Worm (Caenorhabditis elegans) whole organism, late embryonic: ENCODE results near the gene T06C10.3.

Source experiments
- ceh-14 ChIP-seq: sonication (generic microtip); optimal IDR thresholded peaks from 2 replicates; lab custom pipeline; 2016; ENCODE audit warnings: missing genotype, missing genetic modification characterization, missing compliant biosample characterization
- ceh-18 ChIP-seq: sonication (generic microtip); optimal IDR thresholded peaks from 2 replicates; lab custom pipeline; 2016; ENCODE audit warnings: missing genetic modification characterization, missing compliant biosample characterization
- ceh-24 ChIP-seq: sonication (generic microtip); optimal IDR thresholded peaks from 2 replicates; lab custom pipeline; 2016; ENCODE audit warnings: mild to moderate bottlenecking, missing genetic modification characterization, missing compliant biosample characterization
- che-1 ChIP-seq: sonication (generic microtip); optimal IDR thresholded peaks from 2 replicates; lab custom pipeline; 2016; ENCODE audit warnings: mild to moderate bottlenecking, missing genetic modification characterization, missing compliant biosample characterization
- fax-1 ChIP-seq: sonication (generic microtip); optimal IDR thresholded peaks from 2 replicates; lab custom pipeline; 2016; ENCODE audit warnings: missing genotype, missing genetic modification characterization, missing compliant biosample characterization
- lin-11 ChIP-seq: fragments of 200-800 bp; sonication (Bioruptor generic); optimal IDR thresholded peaks from 2 replicates; lab custom pipeline; 2018; ENCODE audit warnings: mild to moderate bottlenecking, missing genetic modification characterization, missing compliant biosample characterization
- nfya-1 ChIP-seq: sonication (generic microtip); optimal IDR thresholded peaks from 2 replicates; lab custom pipeline; 2017; ENCODE audit warnings: missing genetic modification characterization, mild to moderate bottlenecking, missing compliant biosample characterization, antibody characterized with exemption, moderate library complexity
- odd-2 ChIP-seq: sonication (generic microtip); optimal IDR thresholded peaks from 2 replicates; lab custom pipeline; 2017; ENCODE audit warnings: antibody characterized with exemption, mild to moderate bottlenecking, missing genetic modification characterization, missing compliant biosample characterization
- pqm-1 ChIP-seq: sonication (generic microtip); optimal IDR thresholded peaks from 2 replicates; lab custom pipeline; 2016; ENCODE audit warnings: missing genetic modification characterization, missing compliant biosample characterization

ce11 chrIV:7879017-7879416 lies 8.5 kb downstream of the T06C10.3 start, which contains the start of gene srt-73:
- TF ChIP-seq pqm-1 (no peak), ceh-24 (no peak), ceh-14 (tag; lab: Kevin White, UChicago) (no peak), odd-2 (tag; lab: Kevin White, UChicago) (no peak), fax-1 (tag; lab: Kevin White, UChicago) (no peak), che-1 (no peak), nfya-1 (no peak), lin-11 (no peak), ceh-18 (tag; lab: Kevin White, UChicago) (no peak)
